Worm (Caenorhabditis elegans) whole organism, L1 larva: ENCODE measurements around the gene wdr-4.

ENCODE experiments used
- blmp-1 ChIP-seq: fragments of 150-350 bp; optimal IDR thresholded peaks from 2 replicates; lab custom pipeline; 2014; ENCODE audit warnings: missing biosample characterization, missing genetic modification characterization
- efl-3 ChIP-seq: fragments of 200-800 bp; sonication (Bioruptor generic); optimal IDR thresholded peaks from 2 replicates; lab custom pipeline; 2018; ENCODE audit warnings: mild to moderate bottlenecking, missing genetic modification characterization, missing compliant biosample characterization
- lin-13 ChIP-seq: fragments of 150-350 bp; optimal IDR thresholded peaks from 2 replicates; lab custom pipeline; 2014; ENCODE audit warnings: missing biosample characterization, missing genetic modification reagents, missing genetic modification characterization
- nhr-11 ChIP-seq: fragments of 150-350 bp; optimal IDR thresholded peaks from 2 replicates; lab custom pipeline; 2014; ENCODE audit warnings: missing biosample characterization, missing genetic modification characterization
- nhr-77 ChIP-seq: fragments of 150-350 bp; optimal IDR thresholded peaks from 2 replicates; lab custom pipeline; 2014; ENCODE audit warnings: missing biosample characterization, missing genetic modification characterization
- pqm-1 ChIP-seq: sonication (generic microtip); optimal IDR thresholded peaks from 3 replicates; lab custom pipeline; 2017; ENCODE audit warnings: missing biosample characterization, missing genetic modification characterization
- unc-130 ChIP-seq: fragments of 150-350 bp; optimal IDR thresholded peaks from 2 replicates; lab custom pipeline; 2017; ENCODE audit warnings: missing biosample characterization, missing genetic modification characterization, inconsistent platforms
- unc-62 ChIP-seq: fragments of 150-350 bp; optimal IDR thresholded peaks from 2 replicates; lab custom pipeline; 2014; ENCODE audit warnings: missing biosample characterization, missing genetic modification reagents, missing genetic modification characterization

DNA sequence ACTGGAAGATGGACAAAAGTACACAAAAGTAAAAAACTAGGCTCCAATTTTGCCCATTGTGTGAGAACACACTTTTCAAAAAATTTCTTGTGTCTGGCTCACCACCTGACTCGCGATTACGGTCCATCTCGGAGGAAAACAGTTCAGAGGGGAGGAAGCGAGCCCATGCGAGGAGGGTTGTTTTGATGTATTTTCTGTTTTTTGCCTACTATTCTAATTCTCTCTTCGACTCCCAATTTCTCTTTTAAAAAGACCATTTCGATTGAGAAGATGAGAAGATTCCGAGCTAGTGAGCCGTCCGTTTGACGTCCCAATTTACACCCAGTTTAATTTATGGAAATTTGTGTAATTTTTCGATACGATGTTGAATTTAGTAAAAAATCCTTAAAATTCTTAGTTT, 21.1 kb downstream of the wdr-4 start:
- no peak for TF ChIP-seq unc-130
- no peak for TF ChIP-seq efl-3
- TF ChIP-seq lin-13 (GFP tag; lab: Kevin White, UChicago) = no peak
- no peak for TF ChIP-seq nhr-11 (tag; lab: Kevin White, UChicago)
- TF ChIP-seq pqm-1 (tag; lab: Kevin White, UChicago) = no peak
- no peak for TF ChIP-seq unc-62 (GFP tag; lab: Kevin White, UChicago)
- TF ChIP-seq nhr-77 = no peak
- TF ChIP-seq blmp-1 (tag; lab: Kevin White, UChicago) = no peak
